Fruit fly (Drosophila melanogaster): Measurements from ENCODE around the gene CG11668.

dm6 chr3R:13033670-13034069 lies 4.5 kb upstream of the CG11668 start:
- TF ChIP-seq CG1620 (GFP tag; optimal IDR thresholded peaks at IDR 0.05), result no peak
- no peak for TF ChIP-seq CG7101 (tag; optimal IDR thresholded peaks at IDR 0.05)

Data from whole organism, adult.